Worm (Caenorhabditis elegans) whole organism, early embryonic: ENCODE data around the gene taf-11.3.

Source experiments
- F13C5.2 ChIP-seq: sonication (generic microtip); optimal IDR thresholded peaks from 2 replicates; lab custom pipeline; 2017; ENCODE audit warnings: mild to moderate bottlenecking, missing genetic modification characterization, inconsistent platforms, missing compliant biosample characterization
- aly-1 ChIP-seq: sonication (generic microtip); optimal IDR thresholded peaks from 2 replicates; lab custom pipeline; 2016; ENCODE audit warnings: missing genetic modification characterization, missing compliant biosample characterization
- ama-1 ChIP-seq: fragments of 150-350 bp; optimal IDR thresholded peaks from 2 replicates; lab custom pipeline; 2014
- ceh-36 ChIP-seq: sonication (generic microtip); optimal IDR thresholded peaks from 2 replicates; lab custom pipeline; 2016; ENCODE audit warnings: missing genetic modification characterization, inconsistent platforms, missing compliant biosample characterization
- ets-7 ChIP-seq: sonication (generic microtip); optimal IDR thresholded peaks from 2 replicates; lab custom pipeline; 2016; ENCODE audit warnings: missing genotype, missing genetic modification characterization, missing compliant biosample characterization
- flt-1 ChIP-seq: fragments of 200-800 bp; sonication (Bioruptor generic); IDR thresholded peaks from 2 replicates; pipeline ENCODE4 v1.3.6; 2022; ENCODE audit warnings: missing genetic modification characterization, missing compliant biosample characterization
- hmg-4 ChIP-seq: fragments of 200-800 bp; sonication (Bioruptor generic); optimal IDR thresholded peaks from 2 replicates; lab custom pipeline; 2018; ENCODE audit warnings: mild to moderate bottlenecking, missing genetic modification characterization, missing compliant biosample characterization
- hnd-1 ChIP-seq: sonication (generic microtip); optimal IDR thresholded peaks from 2 replicates; lab custom pipeline; 2016; ENCODE audit warnings: missing genetic modification characterization, missing compliant biosample characterization
- pes-1 ChIP-seq: fragments of 200-800 bp; sonication (Bioruptor generic); IDR thresholded peaks from 2 replicates; pipeline ENCODE4 v1.3.6; 2022; ENCODE audit warnings: missing genetic modification reagents, missing genetic modification characterization, missing compliant biosample characterization
- sea-1 ChIP-seq: fragments of 200-800 bp; sonication (Bioruptor generic); conservative IDR thresholded peaks from 2 replicates; pipeline ENCODE4 v1.3.6; 2022; ENCODE audit warnings: missing genetic modification characterization, missing compliant biosample characterization
- tbx-37 ChIP-seq: fragments of 200-800 bp; sonication (Bioruptor generic); conservative IDR thresholded peaks from 2 replicates; pipeline ENCODE4 v1.3.6; 2022; ENCODE audit warnings: missing genetic modification reagents, missing genetic modification characterization, missing compliant biosample characterization
- tra-4 ChIP-seq: sonication (generic microtip); optimal IDR thresholded peaks from 2 replicates; lab custom pipeline; 2017; ENCODE audit warnings: missing genetic modification characterization, missing compliant biosample characterization

ce11 chrIII:10481497-10481896 lies 23.6 kb downstream of the taf-11.3 start:
- no peak for TF ChIP-seq flt-1 (GFP tag; lab: Robert Waterston, UW)
- TF ChIP-seq pes-1 (GFP tag; lab: Robert Waterston, UW): no peak
- TF ChIP-seq ama-1 (lab: Kevin White, UChicago): no peak
- TF ChIP-seq ets-7 (tag; lab: Kevin White, UChicago): no peak
- no peak for TF ChIP-seq hmg-4 (GFP tag; lab: Kevin White, UChicago)
- no peak for TF ChIP-seq sea-1 (GFP tag; lab: Robert Waterston, UW)
- no peak for TF ChIP-seq aly-1
- no peak for TF ChIP-seq hnd-1 (tag; lab: Kevin White, UChicago)
- no peak for TF ChIP-seq ceh-36
- no peak for TF ChIP-seq tbx-37 (GFP tag; lab: Robert Waterston, UW)
- TF ChIP-seq F13C5.2 (tag; lab: Kevin White, UChicago): no peak
- no peak for TF ChIP-seq tra-4
